Worm (Caenorhabditis elegans) whole organism, young adult: ENCODE measurements around the gene sec-61.B.

Experiments used
- B0019.2 ChIP-seq: fragments of 200-800 bp; sonication (Bioruptor generic); conservative IDR thresholded peaks from 2 replicates; pipeline ENCODE4 v1.3.6; 2022; ENCODE audit warnings: missing genetic modification reagents, missing genetic modification characterization, missing compliant biosample characterization
- B0035.1 ChIP-seq: sonication (generic microtip); optimal IDR thresholded peaks from 2 replicates; lab custom pipeline; 2016; ENCODE audit warnings: missing genetic modification characterization, mild to moderate bottlenecking, missing compliant biosample characterization, missing genotype, missing genetic modification reagents
- B0261.1 ChIP-seq: sonication (generic microtip); optimal IDR thresholded peaks from 2 replicates; lab custom pipeline; 2016; ENCODE audit warnings: mild to moderate bottlenecking, missing genetic modification characterization, moderate library complexity, missing compliant biosample characterization
- B0336.3 ChIP-seq: fragments of 200-800 bp; sonication (Bioruptor generic); IDR thresholded peaks from 2 replicates; pipeline ENCODE4 v1.3.6; 2022; ENCODE audit warnings: missing genetic modification characterization, missing compliant biosample characterization
- C06A6.2 ChIP-seq: fragments of 200-800 bp; sonication (Bioruptor generic); conservative IDR thresholded peaks from 2 replicates; pipeline ENCODE4 v1.3.6; 2022; ENCODE audit warnings: missing genetic modification characterization, missing compliant biosample characterization
- C17E4.6 ChIP-seq: fragments of 200-800 bp; sonication (Bioruptor generic); IDR thresholded peaks from 2 replicates; pipeline ENCODE4 v1.3.6; 2022; ENCODE audit warnings: missing genetic modification reagents, missing genetic modification characterization, missing compliant biosample characterization
- F22D6.2 ChIP-seq: sonication (generic microtip); optimal IDR thresholded peaks from 2 replicates; lab custom pipeline; 2016; ENCODE audit warnings: mild to moderate bottlenecking, missing genetic modification characterization, missing compliant biosample characterization
- F33H1.4 ChIP-seq: fragments of 200-800 bp; sonication (Bioruptor generic); IDR thresholded peaks from 2 replicates; pipeline ENCODE4 v1.3.6; 2022; ENCODE audit warnings: missing genetic modification reagents, missing genetic modification characterization, missing compliant biosample characterization
- F37B4.10 ChIP-seq: fragments of 200-800 bp; sonication (Bioruptor generic); IDR thresholded peaks from 2 replicates; pipeline ENCODE4 v1.3.6; 2022; ENCODE audit warnings: missing genetic modification characterization, missing compliant biosample characterization
- F39B2.1 ChIP-seq: fragments of 200-800 bp; sonication (Bioruptor generic); IDR thresholded peaks from 2 replicates; pipeline ENCODE4 v1.3.6; 2022; ENCODE audit warnings: missing genetic modification reagents, missing genetic modification characterization, missing compliant biosample characterization
- F55B11.4 ChIP-seq: sonication (generic microtip); optimal IDR thresholded peaks from 2 replicates; lab custom pipeline; 2016; ENCODE audit warnings: missing compliant biosample characterization, missing genetic modification characterization, borderline replicate concordance; ENCODE audit not compliant: insufficient read depth
- Y79H2A.3 ChIP-seq: fragments of 200-800 bp; sonication (Bioruptor generic); conservative IDR thresholded peaks from 2 replicates; pipeline ENCODE4 v1.3.6; 2022; ENCODE audit warnings: missing genetic modification reagents, missing genetic modification characterization, missing compliant biosample characterization
- Y95B8A.8 ChIP-seq: fragments of 200-800 bp; sonication (Bioruptor generic); IDR thresholded peaks from 2 replicates; pipeline ENCODE4 v1.3.6; 2022; ENCODE audit warnings: missing genetic modification reagents, missing genetic modification characterization, missing compliant biosample characterization
- aptf-2 ChIP-seq: fragments of 200-800 bp; sonication (Bioruptor generic); conservative IDR thresholded peaks from 2 replicates; pipeline ENCODE4 v1.3.6; 2022; ENCODE audit warnings: missing genetic modification reagents, missing genetic modification characterization, missing compliant biosample characterization
- atf-7 ChIP-seq: sonication (generic microtip); optimal IDR thresholded peaks from 2 replicates; lab custom pipeline; 2017; ENCODE audit warnings: mild to moderate bottlenecking, missing genetic modification characterization, missing compliant biosample characterization
- athp-1 ChIP-seq: sonication (generic microtip); optimal IDR thresholded peaks from 2 replicates; lab custom pipeline; 2017; ENCODE audit warnings: mild to moderate bottlenecking, missing genetic modification characterization, missing compliant biosample characterization
- bed-2 ChIP-seq: fragments of 200-800 bp; sonication (Bioruptor generic); IDR thresholded peaks from 2 replicates; pipeline ENCODE4 v1.3.6; 2022; ENCODE audit warnings: missing genetic modification reagents, missing genetic modification characterization, missing compliant biosample characterization
- ccch-3 ChIP-seq: fragments of 200-800 bp; sonication (Bioruptor generic); optimal IDR thresholded peaks from 2 replicates; lab custom pipeline; 2018; ENCODE audit warnings: mild to moderate bottlenecking, missing genetic modification characterization, missing compliant biosample characterization
- ceh-58 ChIP-seq: fragments of 200-800 bp; sonication (Bioruptor generic); IDR thresholded peaks from 2 replicates; pipeline ENCODE4 v1.3.6; 2022; ENCODE audit warnings: missing genetic modification characterization, missing compliant biosample characterization
- ceh-79 ChIP-seq: sonication (generic microtip); optimal IDR thresholded peaks from 2 replicates; lab custom pipeline; 2017; ENCODE audit warnings: mild to moderate bottlenecking, missing genetic modification characterization, missing compliant biosample characterization
- ceh-91 ChIP-seq: fragments of 200-800 bp; sonication (Bioruptor generic); IDR thresholded peaks from 2 replicates; pipeline ENCODE4 v1.3.6; 2022; ENCODE audit warnings: missing genetic modification reagents, missing genetic modification characterization, missing compliant biosample characterization
- die-1 ChIP-seq: sonication (generic microtip); optimal IDR thresholded peaks from 2 replicates; lab custom pipeline; 2016; ENCODE audit warnings: missing genotype, mild to moderate bottlenecking, missing genetic modification characterization, missing compliant biosample characterization
- egl-18 ChIP-seq: fragments of 200-800 bp; sonication (Bioruptor generic); IDR thresholded peaks from 2 replicates; pipeline ENCODE4 v1.3.6; 2022; ENCODE audit warnings: missing genetic modification reagents, missing genetic modification characterization, missing compliant biosample characterization
- ets-4 ChIP-seq: fragments of 200-800 bp; sonication (Bioruptor generic); optimal IDR thresholded peaks from 2 replicates; lab custom pipeline; 2018; ENCODE audit warnings: mild to moderate bottlenecking, missing genetic modification characterization, missing compliant biosample characterization
- hlh-26 ChIP-seq: fragments of 200-800 bp; sonication (Bioruptor generic); conservative IDR thresholded peaks from 2 replicates; pipeline ENCODE4 v1.3.6; 2022; ENCODE audit warnings: missing genetic modification reagents, missing genetic modification characterization, missing compliant biosample characterization
- hmg-20 ChIP-seq: fragments of 200-800 bp; sonication (Bioruptor generic); IDR thresholded peaks from 2 replicates; pipeline ENCODE4 v1.3.6; 2022; ENCODE audit warnings: missing genetic modification reagents, missing genetic modification characterization, missing compliant biosample characterization
- hrde-1 ChIP-seq: sonication (generic microtip); optimal IDR thresholded peaks from 2 replicates; lab custom pipeline; 2016; ENCODE audit warnings: missing genetic modification characterization, mild to moderate bottlenecking, missing compliant biosample characterization, moderate library complexity, missing genotype, missing genetic modification reagents, borderline replicate concordance
- let-526 ChIP-seq: fragments of 200-800 bp; sonication (Bioruptor generic); IDR thresholded peaks from 2 replicates; pipeline ENCODE4 v1.3.6; 2022; ENCODE audit warnings: missing genetic modification reagents, missing genetic modification characterization, missing compliant biosample characterization
- lin-26 ChIP-seq: fragments of 200-800 bp; sonication (Bioruptor generic); IDR thresholded peaks from 2 replicates; pipeline ENCODE4 v1.3.6; 2022; ENCODE audit warnings: missing genetic modification reagents, missing genetic modification characterization, missing compliant biosample characterization
- lin-35 ChIP-seq, 3 experiments: fragments of 150-350 bp in 2 of 3; sonication (generic microtip) in 1 of 3; optimal IDR thresholded peaks; 2 replicates each; lab custom pipeline; 2014 to 2018; ENCODE audit warnings: missing biosample characterization in 3 of 3, missing genetic modification characterization in 3 of 3, missing genetic modification reagents in 3 of 3
- lin-40 ChIP-seq: sonication (generic microtip); optimal IDR thresholded peaks from 2 replicates; lab custom pipeline; 2016; ENCODE audit warnings: missing genetic modification characterization, mild to moderate bottlenecking, missing compliant biosample characterization, missing genotype, missing genetic modification reagents
- lin-54 ChIP-seq: fragments of 200-800 bp; sonication (Bioruptor generic); optimal IDR thresholded peaks from 2 replicates; lab custom pipeline; 2018; ENCODE audit warnings: mild to moderate bottlenecking, missing genetic modification characterization, missing compliant biosample characterization
- lir-1 ChIP-seq: fragments of 200-800 bp; sonication (Bioruptor generic); conservative IDR thresholded peaks from 2 replicates; pipeline ENCODE4 v1.3.6; 2022; ENCODE audit warnings: missing genetic modification reagents, missing genetic modification characterization, missing compliant biosample characterization
- lsy-27 ChIP-seq: sonication (generic microtip); optimal IDR thresholded peaks from 2 replicates; lab custom pipeline; 2017; ENCODE audit warnings: missing genetic modification characterization, mild to moderate bottlenecking, missing compliant biosample characterization, antibody characterized with exemption, missing genotype, borderline replicate concordance; ENCODE audit not compliant: insufficient read depth
- madf-10 ChIP-seq: sonication (generic microtip); optimal IDR thresholded peaks from 2 replicates; lab custom pipeline; 2016; ENCODE audit warnings: mild to moderate bottlenecking, missing genetic modification characterization, missing compliant biosample characterization
- madf-6 ChIP-seq: fragments of 200-800 bp; sonication (Bioruptor generic); IDR thresholded peaks from 2 replicates; pipeline ENCODE4 v1.3.6; 2022; ENCODE audit warnings: missing genetic modification reagents, missing genetic modification characterization, missing compliant biosample characterization
- mcd-1 ChIP-seq: fragments of 200-800 bp; sonication (Bioruptor generic); IDR thresholded peaks from 2 replicates; pipeline ENCODE4 v1.3.6; 2022; ENCODE audit warnings: missing genetic modification reagents, missing genetic modification characterization, missing compliant biosample characterization
- nfya-2 ChIP-seq: fragments of 200-800 bp; sonication (Bioruptor generic); IDR thresholded peaks from 2 replicates; pipeline ENCODE4 v1.3.6; 2022; ENCODE audit warnings: missing genetic modification reagents, missing genetic modification characterization, missing compliant biosample characterization
- nfyb-1 ChIP-seq: fragments of 200-800 bp; sonication (Bioruptor generic); IDR thresholded peaks from 2 replicates; pipeline ENCODE4 v1.3.6; 2022; ENCODE audit warnings: missing genetic modification reagents, missing genetic modification characterization, missing compliant biosample characterization
- pbrm-1 ChIP-seq: fragments of 200-800 bp; sonication (Bioruptor generic); IDR thresholded peaks from 2 replicates; pipeline ENCODE4 v1.3.6; 2022; ENCODE audit warnings: missing genetic modification reagents, missing genetic modification characterization, missing compliant biosample characterization
- pha-4 ChIP-seq: fragments of 150-350 bp; sonication (generic microtip); optimal IDR thresholded peaks from 2 replicates; lab custom pipeline; 2014; ENCODE audit warnings: missing biosample characterization, missing genetic modification reagents, missing genetic modification characterization
- rec-8 ChIP-seq, 2 experiments: sonication (generic microtip); optimal IDR thresholded peaks; 2 replicates each; lab custom pipeline; 2016; ENCODE audit warnings: mild to moderate bottlenecking in 2 of 2, missing genetic modification characterization in 2 of 2, missing genetic modification reagents in 2 of 2, missing genotype in 2 of 2, missing biosample characterization in 1 of 2, missing compliant biosample characterization in 1 of 2, moderate library complexity in 1 of 2
- sea-2 ChIP-seq: fragments of 200-800 bp; sonication (Bioruptor generic); IDR thresholded peaks from 2 replicates; pipeline ENCODE4 v1.3.6; 2022; ENCODE audit warnings: missing genetic modification characterization, missing compliant biosample characterization
- snpc-1.3 ChIP-seq: sonication (generic microtip); optimal IDR thresholded peaks from 2 replicates; lab custom pipeline; 2017; ENCODE audit warnings: missing genetic modification characterization, mild to moderate bottlenecking, missing compliant biosample characterization, antibody characterized with exemption, moderate library complexity, missing genotype, missing genetic modification reagents; ENCODE audit not compliant: insufficient read depth
- snpc-3.4 ChIP-seq: sonication (generic microtip); optimal IDR thresholded peaks from 2 replicates; lab custom pipeline; 2017; ENCODE audit warnings: missing genetic modification characterization, mild to moderate bottlenecking, missing compliant biosample characterization, antibody characterized with exemption, moderate library complexity, missing genotype, missing genetic modification reagents
- sptf-2 ChIP-seq: fragments of 200-800 bp; sonication (Bioruptor generic); optimal IDR thresholded peaks from 2 replicates; lab custom pipeline; 2018; ENCODE audit warnings: mild to moderate bottlenecking, missing genetic modification characterization, missing compliant biosample characterization
- unc-130 ChIP-seq: sonication (generic microtip); optimal IDR thresholded peaks from 2 replicates; lab custom pipeline; 2016; ENCODE audit warnings: missing genetic modification reagents, missing genetic modification characterization, missing compliant biosample characterization
- zim-3 ChIP-seq: sonication (generic microtip); optimal IDR thresholded peaks from 2 replicates; lab custom pipeline; 2017; ENCODE audit warnings: mild to moderate bottlenecking, missing genetic modification characterization, moderate library complexity, missing compliant biosample characterization

The sec-61.B gene

ce11 chrIV:2390251-2390672 lies 1.8 kb upstream of the sec-61.B start (continued):
- TF ChIP-seq pha-4 (tag; lab: Kevin White, UChicago) = no peak
- TF ChIP-seq nfya-2 (GFP tag; lab: Robert Waterston, UW) = no peak
- no peak for TF ChIP-seq F37B4.10
- 0 out of 2 replicates have a peak, but pooled peaks have one; percentile 51 for TF ChIP-seq F39B2.1
- no peak for TF ChIP-seq Y95B8A.8 (GFP tag; lab: Robert Waterston, UW)
- peak; percentile 61 for TF ChIP-seq atf-7 (tag; lab: Kevin White, UChicago)
- no peak for TF ChIP-seq ceh-91 (GFP tag; lab: Robert Waterston, UW)
- TF ChIP-seq lin-35 (GFP tag; optimal IDR thresholded peaks at IDR 0.05; lab: Kevin White, UChicago) = peak in 1 of 3 experiments; percentile 46
- peak; percentile 63 for TF ChIP-seq madf-6 (GFP tag; lab: Robert Waterston, UW)
- TF ChIP-seq ets-4 = no peak
- TF ChIP-seq B0336.3 = peak; percentile 85
- TF ChIP-seq bed-2 = no peak
- no peak for TF ChIP-seq B0019.2 (GFP tag; lab: Robert Waterston, UW)
- no peak; the same call in 1 of the 2 replicates for TF ChIP-seq Y79H2A.3 (GFP tag; lab: Robert Waterston, UW)
- 0 out of 2 replicates have a peak, but pooled peaks have one; percentile 60 for TF ChIP-seq egl-18 (GFP tag; lab: Robert Waterston, UW)
- TF ChIP-seq ceh-79 (tag; lab: Kevin White, UChicago) = peak; percentile 36
- no peak for TF ChIP-seq zim-3 (tag; lab: Kevin White, UChicago)
- peak; percentile 76 for TF ChIP-seq snpc-1.3 (tag; lab: Kevin White, UChicago)
- peak; percentile 29 for TF ChIP-seq lin-40 (tag; lab: Kevin White, UChicago)
- no peak for TF ChIP-seq hmg-20
- peak; percentile 72 for TF ChIP-seq pbrm-1 (GFP tag; lab: Robert Waterston, UW)
- no peak for TF ChIP-seq ceh-58 (GFP tag; lab: Robert Waterston, UW)
- TF ChIP-seq let-526 (GFP tag; lab: Robert Waterston, UW) = no peak
- TF ChIP-seq lin-54 (GFP tag; lab: Kevin White, UChicago) = peak; percentile 63
- TF ChIP-seq hlh-26 (GFP tag; lab: Robert Waterston, UW) = no peak
- TF ChIP-seq unc-130 = peak; percentile 51
- TF ChIP-seq B0035.1 = peak; percentile 45
- TF ChIP-seq lin-26 (GFP tag; lab: Robert Waterston, UW) = no peak
- TF ChIP-seq sea-2 (GFP tag; lab: Robert Waterston, UW) = no peak
- TF ChIP-seq hrde-1 (tag; lab: Kevin White, UChicago) = peak; percentile 59
- no peak for TF ChIP-seq die-1
- TF ChIP-seq athp-1 = peak; percentile 86
- no peak for TF ChIP-seq sptf-2 (GFP tag; lab: Kevin White, UChicago)
- TF ChIP-seq aptf-2 (GFP tag; lab: Robert Waterston, UW) = no peak
- no peak for TF ChIP-seq F22D6.2 (tag; lab: Kevin White, UChicago)
- TF ChIP-seq mcd-1 (GFP tag; lab: Robert Waterston, UW) = peak; percentile 87
- TF ChIP-seq madf-10 (tag; lab: Kevin White, UChicago) = peak; percentile 29
- TF ChIP-seq C06A6.2 (GFP tag; lab: Robert Waterston, UW) = no peak
- TF ChIP-seq rec-8 (tag; optimal IDR thresholded peaks at IDR 0.05; lab: Kevin White, UChicago) = no peak
- TF ChIP-seq lir-1 (GFP tag; lab: Robert Waterston, UW) = no peak
- no peak for TF ChIP-seq F55B11.4
- TF ChIP-seq ccch-3 (GFP tag; lab: Kevin White, UChicago) = no peak
- TF ChIP-seq lsy-27 (tag; lab: Kevin White, UChicago) = no peak
- no peak for TF ChIP-seq C17E4.6
- TF ChIP-seq nfyb-1 = peak; percentile 64
- peak; percentile 47 for TF ChIP-seq snpc-3.4 (tag; lab: Kevin White, UChicago)
- peak; percentile 25; the same call in 1 of the 2 replicates for TF ChIP-seq F33H1.4 (GFP tag; lab: Robert Waterston, UW)
- TF ChIP-seq B0261.1 (tag; lab: Kevin White, UChicago) = peak; percentile 35
